Fruit fly (Drosophila melanogaster) whole organism, pupa: ENCODE results near the gene CG31910.

Experiments
- CG12605 ChIP-seq: fragments of 200-800 bp; sonication (Bioruptor generic); IDR thresholded peaks from 2 replicates; pipeline ENCODE4 v1.3.6; 2022; ENCODE audit warnings: missing biosample characterization, missing genetic modification characterization
- CG13204 ChIP-seq: fragments of 200-800 bp; sonication (Bioruptor generic); optimal IDR thresholded peaks from 2 replicates; lab custom pipeline; 2018; ENCODE audit warnings: missing biosample characterization, mild to moderate bottlenecking, missing genetic modification characterization, moderate library complexity
- CG14655 ChIP-seq: fragments of 200-800 bp; sonication (Bioruptor generic); optimal IDR thresholded peaks from 3 replicates; lab custom pipeline; 2017; ENCODE audit warnings: mild to moderate bottlenecking, missing biosample characterization, missing genetic modification reagents, missing genetic modification characterization
- CG15710 ChIP-seq: fragments of 200-800 bp; sonication (Bioruptor generic); optimal IDR thresholded peaks from 2 replicates; lab custom pipeline; 2018; ENCODE audit warnings: missing biosample characterization, mild to moderate bottlenecking, missing genetic modification characterization, moderate library complexity
- CG17806 ChIP-seq: fragments of 200-800 bp; sonication (Bioruptor generic); optimal IDR thresholded peaks from 2 replicates; lab custom pipeline; 2018; ENCODE audit warnings: missing biosample characterization, mild to moderate bottlenecking, missing genetic modification characterization, moderate library complexity
- CG32121 ChIP-seq: fragments of 200-800 bp; sonication (Bioruptor generic); IDR thresholded peaks from 2 replicates; pipeline ENCODE4 v1.3.6; 2022; ENCODE audit warnings: missing biosample characterization, missing genetic modification characterization
- CG34367 ChIP-seq: fragments of 200-800 bp; sonication (Bioruptor generic); optimal IDR thresholded peaks from 2 replicates; lab custom pipeline; 2018; ENCODE audit warnings: missing biosample characterization, mild to moderate bottlenecking, missing genetic modification characterization
- Pif1B ChIP-seq: fragments of 200-800 bp; sonication (Bioruptor generic); optimal IDR thresholded peaks from 3 replicates; lab custom pipeline; 2016; ENCODE audit warnings: missing biosample characterization, missing genetic modification characterization
- Snoo ChIP-seq: fragments of 200-800 bp; sonication (Bioruptor generic); optimal IDR thresholded peaks from 3 replicates; lab custom pipeline; 2017; ENCODE audit warnings: missing biosample characterization, mild to moderate bottlenecking, missing genetic modification characterization, inconsistent platforms

DNA sequence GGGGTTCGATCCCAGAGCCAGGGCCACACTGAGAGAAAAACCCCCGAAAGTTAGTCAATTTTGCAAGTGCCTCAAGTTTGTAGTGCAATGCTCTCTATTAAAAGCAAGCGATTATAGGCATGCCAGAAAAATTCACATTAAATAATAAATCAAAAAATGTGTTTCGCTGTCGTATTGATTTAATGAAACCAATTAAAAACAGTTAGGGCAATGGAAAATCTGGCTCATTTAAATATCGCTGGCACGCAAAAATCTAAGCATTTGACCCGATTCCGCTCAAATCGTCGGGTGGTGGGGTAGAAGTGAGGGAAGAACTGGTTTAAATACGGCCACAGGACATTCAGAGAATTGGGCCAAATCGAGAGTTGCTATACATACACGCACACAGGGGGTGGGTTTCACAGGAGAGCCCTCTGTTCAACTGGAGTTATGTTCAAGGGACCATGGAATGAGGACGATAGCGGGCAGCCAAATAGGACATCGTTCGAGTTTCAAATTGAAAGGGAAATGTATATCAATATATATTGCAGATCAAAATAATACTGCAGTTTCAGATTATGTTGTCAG lies 49.6 kb upstream of the CG31910 start:
- TF ChIP-seq CG17806, result no peak
- TF ChIP-seq Snoo, result no peak
- peak; percentile 33; the same call in 1 of the 2 replicates for TF ChIP-seq CG32121 (GFP tag; lab: Robert Waterston, UW)
- no peak for TF ChIP-seq CG12605 (GFP tag; lab: Robert Waterston, UW)
- no peak for TF ChIP-seq CG15710
- TF ChIP-seq CG14655 (GFP tag; lab: Kevin White, UChicago), result no peak
- no peak for TF ChIP-seq Pif1B (GFP tag; lab: Kevin White, UChicago)
- TF ChIP-seq CG34367 (tag; lab: Kevin White, UChicago), result no peak
- no peak for TF ChIP-seq CG13204
